Fruit fly (Drosophila melanogaster): ENCODE results near the gene CAH5.

The CAH5 gene

dm6 chr3R:31310883-31311397 lies 48.5 kb downstream of the CAH5 start, which contains the start of gene CG34347 (continued):
- no peak for TF ChIP-seq ATbp (GFP tag; optimal IDR thresholded peaks at IDR 0.05)
- no peak for TF ChIP-seq crp (GFP tag; optimal IDR thresholded peaks at IDR 0.05)
- TF ChIP-seq Sry-β (GFP tag; optimal IDR thresholded peaks at IDR 0.05), result no peak
- TF ChIP-seq pb (GFP tag; optimal IDR thresholded peaks at IDR 0.05), result peak; percentile 6
- no peak for TF ChIP-seq Eip74EF (GFP tag; optimal IDR thresholded peaks at IDR 0.05)
- TF ChIP-seq fd102C (GFP tag; optimal IDR thresholded peaks at IDR 0.05), result no peak
- no peak for TF ChIP-seq row (GFP tag; IDR thresholded peaks at IDR 0.05)
- peak; percentile 69; the same call in 2 of the 3 replicates for TF ChIP-seq zen2 (GFP tag; IDR thresholded peaks at IDR 0.05; ENCODE audit: partially characterized antibody)
- TF ChIP-seq HmgZ (tag; optimal IDR thresholded peaks at IDR 0.05), result peak; percentile 12
- TF ChIP-seq CG6654 (GFP tag; optimal IDR thresholded peaks at IDR 0.05), result no peak
- no peak for TF ChIP-seq CG1792 (GFP tag; optimal IDR thresholded peaks at IDR 0.05)
- peak; percentile 94 for TF ChIP-seq Med (GFP tag)
- no peak for TF ChIP-seq Kr (GFP tag; optimal IDR thresholded peaks at IDR 0.05)
- TF ChIP-seq sc (optimal IDR thresholded peaks at IDR 0.05), result no peak
- no peak for TF ChIP-seq sc (GFP tag; optimal IDR thresholded peaks at IDR 0.05)
- no peak for TF ChIP-seq CG8765 (GFP tag; IDR thresholded peaks at IDR 0.05)
- 0 out of 2 replicates have a peak, but pooled peaks have one; percentile 18 for TF ChIP-seq gsb (GFP tag; IDR thresholded peaks at IDR 0.05)
- TF ChIP-seq CG7987 (GFP tag; optimal IDR thresholded peaks at IDR 0.05), result peak; percentile 17
- TF ChIP-seq jumu (GFP tag; optimal IDR thresholded peaks at IDR 0.05), result no peak
- TF ChIP-seq abd-A (tag; optimal IDR thresholded peaks at IDR 0.05), result peak; percentile 52
- TF ChIP-seq CG32767 (GFP tag; IDR thresholded peaks at IDR 0.05), result peak; percentile 23; the same call in 1 of the 2 replicates
- TF ChIP-seq CG3847 (GFP tag; IDR thresholded peaks at IDR 0.05), result no peak
- peak in 1 of 2 experiments; percentile 2 for TF ChIP-seq bsh (GFP tag; optimal IDR thresholded peaks at IDR 0.05)
- TF ChIP-seq CTCF (GFP tag; optimal IDR thresholded peaks at IDR 0.05), result no peak
- no peak for TF ChIP-seq p53 (GFP tag; optimal IDR thresholded peaks at IDR 0.05)
- no peak for TF ChIP-seq mld (GFP tag; IDR thresholded peaks at IDR 0.05; ENCODE audit: partially characterized antibody)
- TF ChIP-seq maf-S (GFP tag; optimal IDR thresholded peaks at IDR 0.05), result no peak
- TF ChIP-seq CG6689 (GFP tag; IDR thresholded peaks at IDR 0.05), result no peak
- no peak for TF ChIP-seq Dip2 (GFP tag; IDR thresholded peaks at IDR 0.05)
- no peak for TF ChIP-seq CG18599 (GFP tag; optimal IDR thresholded peaks at IDR 0.05)
- TF ChIP-seq Jarid2 (GFP tag; optimal IDR thresholded peaks at IDR 0.05), result peak; percentile 97
- no peak for TF ChIP-seq tin (GFP tag; optimal IDR thresholded peaks at IDR 0.05)
- no peak for TF ChIP-seq CG3995 (GFP tag; optimal IDR thresholded peaks at IDR 0.05)
- no peak for TF ChIP-seq C15 (GFP tag; IDR thresholded peaks at IDR 0.05)
- TF ChIP-seq inv (GFP tag; IDR thresholded peaks at IDR 0.05; ENCODE audit: partially characterized antibody), result no peak
- no peak for TF ChIP-seq gcm2 (GFP tag; optimal IDR thresholded peaks at IDR 0.05)
- TF ChIP-seq tap (tag; optimal IDR thresholded peaks at IDR 0.05), result no peak
- TF ChIP-seq esg (GFP tag; conservative IDR thresholded peaks at IDR 0.05), result no peak
- TF ChIP-seq CG1529 (GFP tag; optimal IDR thresholded peaks at IDR 0.05), result no peak
- no peak for TF ChIP-seq lilli (GFP tag; optimal IDR thresholded peaks at IDR 0.05)
- no peak for TF ChIP-seq Camta (GFP tag; optimal IDR thresholded peaks at IDR 0.05)
- TF ChIP-seq CG12104 (GFP tag; optimal IDR thresholded peaks at IDR 0.05), result no peak
- no peak for TF ChIP-seq slp2 (GFP tag; optimal IDR thresholded peaks at IDR 0.05)
- no peak for TF ChIP-seq CHES-1-like (GFP tag; optimal IDR thresholded peaks at IDR 0.05)
- TF ChIP-seq ham (GFP tag; IDR thresholded peaks at IDR 0.05), result no peak
- no peak for TF ChIP-seq CG16815 (GFP tag; optimal IDR thresholded peaks at IDR 0.05)
- no peak for TF ChIP-seq br (optimal IDR thresholded peaks at IDR 0.05)
- no peak for TF ChIP-seq dmrt99B (tag; optimal IDR thresholded peaks at IDR 0.05)
- TF ChIP-seq grau (tag; optimal IDR thresholded peaks at IDR 0.05), result no peak
- no peak for TF ChIP-seq CG12219 (GFP tag; optimal IDR thresholded peaks at IDR 0.05)
- peak; percentile 36; the same call in 1 of the 3 replicates for TF ChIP-seq CG34224 (GFP tag; IDR thresholded peaks at IDR 0.05; ENCODE audit: partially characterized antibody)
- TF ChIP-seq CG30020 (tag; optimal IDR thresholded peaks at IDR 0.05), result no peak
